Worm (Caenorhabditis elegans) whole organism, L2 larva: ENCODE measurements around the gene ugt-32.

ENCODE experiments used
- ama-1 ChIP-seq: fragments of 150-350 bp; optimal IDR thresholded peaks from 2 replicates; lab custom pipeline; 2018; ENCODE audit warnings: inconsistent platforms
- blmp-1 ChIP-seq: sonication (generic microtip); optimal IDR thresholded peaks from 2 replicates; lab custom pipeline; 2017; ENCODE audit warnings: missing genetic modification characterization, mild to moderate bottlenecking, missing compliant biosample characterization, antibody characterized with exemption, moderate library complexity; ENCODE audit not compliant: insufficient read depth
- fos-1 ChIP-seq: fragments of 150-350 bp; optimal IDR thresholded peaks from 2 replicates; lab custom pipeline; 2014; ENCODE audit warnings: missing biosample characterization, missing genetic modification characterization
- nhr-237 ChIP-seq: fragments of 150-350 bp; optimal IDR thresholded peaks from 2 replicates; lab custom pipeline; 2014; ENCODE audit warnings: missing biosample characterization, missing genetic modification characterization
- unc-62 ChIP-seq: fragments of 150-350 bp; optimal IDR thresholded peaks from 2 replicates; lab custom pipeline; 2014; ENCODE audit warnings: missing biosample characterization, missing genetic modification reagents, missing genetic modification characterization
- zag-1 ChIP-seq: fragments of 150-350 bp; optimal IDR thresholded peaks from 2 replicates; lab custom pipeline; 2014; ENCODE audit warnings: missing biosample characterization, missing genetic modification characterization

DNA sequence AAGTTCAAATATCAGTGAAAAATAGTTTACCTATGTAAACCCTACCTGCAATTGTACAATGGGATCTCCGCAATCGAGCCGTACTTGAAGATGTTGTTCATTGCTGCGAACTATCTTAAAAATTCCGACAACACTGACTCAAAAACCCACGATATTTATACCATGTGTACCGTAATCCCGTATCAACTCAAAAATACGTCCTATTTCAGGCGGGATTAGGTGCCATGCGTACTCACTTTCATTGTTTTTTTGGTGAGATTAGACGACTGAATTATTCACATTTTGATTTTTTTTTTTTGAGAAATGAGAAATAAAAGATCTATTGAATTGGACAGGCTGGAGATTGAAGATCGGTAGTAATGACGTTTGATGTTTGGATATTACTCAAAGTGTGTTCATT lies 43.4 kb downstream of the ugt-32 start, which contains the start of gene srt-30:
- TF ChIP-seq ama-1 (lab: Kevin White, UChicago) = no peak
- no peak for TF ChIP-seq nhr-237
- TF ChIP-seq zag-1 (tag; lab: Kevin White, UChicago) = no peak
- no peak for TF ChIP-seq blmp-1 (tag; lab: Kevin White, UChicago)
- TF ChIP-seq fos-1 = no peak
- no peak for TF ChIP-seq unc-62 (GFP tag; lab: Kevin White, UChicago)
